Worm (Caenorhabditis elegans): ENCODE results near the gene srz-83.

DNA sequence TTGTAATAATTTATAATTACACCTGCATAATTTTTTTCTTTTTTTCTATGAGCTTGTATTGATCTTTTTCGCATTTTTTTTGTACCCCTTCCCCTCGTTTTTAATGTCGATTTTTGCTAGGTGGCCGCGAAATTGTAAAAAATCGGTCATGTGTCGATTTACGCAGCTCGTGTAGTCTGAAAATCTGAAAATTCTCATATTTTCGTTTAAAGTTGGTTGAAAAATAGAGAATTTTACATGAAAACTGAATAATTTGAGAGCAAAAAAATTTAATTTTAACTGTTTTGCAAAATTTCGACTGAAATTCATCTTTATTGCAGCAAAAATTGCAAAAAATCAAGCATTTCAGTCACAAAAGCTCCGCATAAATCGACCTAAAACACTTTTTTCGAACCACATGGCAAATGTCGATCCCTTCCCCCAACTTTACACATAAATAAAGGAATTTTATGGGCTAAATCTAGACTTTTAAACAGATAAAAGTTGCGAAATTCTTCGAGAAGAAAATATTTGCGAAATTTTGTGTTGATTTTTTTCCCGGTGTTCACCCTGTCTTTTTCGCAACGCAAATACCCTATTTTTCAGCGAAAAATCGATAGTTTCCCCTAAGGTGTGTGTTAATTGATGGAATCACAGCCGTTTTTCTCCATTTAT lies 22.0 kb downstream of the srz-83 start:
- TF ChIP-seq cog-1 (tag; optimal IDR thresholded peaks at IDR 0.05) (no peak), ztf-29 (GFP tag; IDR thresholded peaks at IDR 0.05) (no peak), ref-1 (GFP tag; conservative IDR thresholded peaks at IDR 0.05) (no peak), tab-1 (GFP tag; IDR thresholded peaks at IDR 0.05) (no peak), flt-1 (GFP tag; IDR thresholded peaks at IDR 0.05) (no peak), ztf-23 (GFP tag; IDR thresholded peaks at IDR 0.05) (no peak), med-1 (GFP tag; optimal IDR thresholded peaks at IDR 0.05; ENCODE audit: insufficient read depth) (no peak), T22C8.4 (GFP tag; IDR thresholded peaks at IDR 0.05) (no peak), klf-2 (GFP tag; conservative IDR thresholded peaks at IDR 0.05) (no peak)

Data from whole organism, midembryonic.